Worm (Caenorhabditis elegans) whole organism, late embryonic: ENCODE results near the gene vps-37.

Experiments used
- ceh-14 ChIP-seq: sonication (generic microtip); optimal IDR thresholded peaks from 2 replicates; lab custom pipeline; 2016; ENCODE audit warnings: missing genotype, missing genetic modification characterization, missing compliant biosample characterization
- ceh-31 ChIP-seq: sonication (generic microtip); optimal IDR thresholded peaks from 2 replicates; lab custom pipeline; 2016; ENCODE audit warnings: missing genetic modification characterization, missing compliant biosample characterization
- elt-2 ChIP-seq: sonication (generic microtip); optimal IDR thresholded peaks from 2 replicates; lab custom pipeline; 2016; ENCODE audit warnings: missing genetic modification reagents, missing genetic modification characterization, missing compliant biosample characterization
- pqm-1 ChIP-seq: sonication (generic microtip); optimal IDR thresholded peaks from 2 replicates; lab custom pipeline; 2016; ENCODE audit warnings: missing genetic modification characterization, missing compliant biosample characterization

ce11 chrV:5579666-5580065 is 12.8 kb upstream of the vps-37 start:
- TF ChIP-seq ceh-14 (tag; lab: Kevin White, UChicago) (no peak), ceh-31 (tag; lab: Kevin White, UChicago) (no peak), elt-2 (tag; lab: Kevin White, UChicago) (no peak), pqm-1 (tag; lab: Kevin White, UChicago) (no peak)
